Worm (Caenorhabditis elegans) whole organism, L3 larva: Measurements from ENCODE around the gene srh-145.
"Not testable (repeated sequence)": the region's sequence is repeated elsewhere in the genome, so short reads cannot be mapped to it uniquely, and the experiment has no call there.

Experiments used
- R02D3.7 ChIP-seq: fragments of 150-350 bp; optimal IDR thresholded peaks from 2 replicates; lab custom pipeline; 2014; ENCODE audit warnings: missing biosample characterization, missing genetic modification characterization
- aly-2 ChIP-seq: fragments of 150-350 bp; optimal IDR thresholded peaks from 2 replicates; lab custom pipeline; 2014; ENCODE audit warnings: missing biosample characterization, missing genetic modification characterization
- ama-1 ChIP-seq: fragments of 150-350 bp; optimal IDR thresholded peaks from 2 replicates; lab custom pipeline; 2018
- ceh-28 ChIP-seq: fragments of 150-350 bp; optimal IDR thresholded peaks from 2 replicates; lab custom pipeline; 2014; ENCODE audit warnings: missing biosample characterization, missing genetic modification reagents, missing genetic modification characterization
- ceh-9 ChIP-seq: sonication (generic microtip); optimal IDR thresholded peaks from 2 replicates; lab custom pipeline; 2018; ENCODE audit warnings: missing biosample characterization, missing genetic modification characterization
- daf-12 ChIP-seq: fragments of 150-350 bp; optimal IDR thresholded peaks from 2 replicates; lab custom pipeline; 2014; ENCODE audit warnings: missing biosample characterization, missing genetic modification reagents, missing genetic modification characterization
- egl-27 ChIP-seq: sonication (generic microtip); optimal IDR thresholded peaks from 4 replicates; lab custom pipeline; 2017; ENCODE audit warnings: missing biosample characterization, missing genetic modification reagents, missing genetic modification characterization
- egl-5 ChIP-seq: fragments of 150-350 bp; optimal IDR thresholded peaks from 2 replicates; lab custom pipeline; 2017; ENCODE audit warnings: missing biosample characterization, missing genetic modification reagents, missing genetic modification characterization, inconsistent platforms
- elt-2 ChIP-seq: sonication (generic microtip); optimal IDR thresholded peaks from 2 replicates; lab custom pipeline; 2016; ENCODE audit warnings: missing genetic modification reagents, mild to moderate bottlenecking, missing genetic modification characterization, missing compliant biosample characterization
- fkh-10 ChIP-seq: sonication (generic microtip); optimal IDR thresholded peaks from 2 replicates; lab custom pipeline; 2017; ENCODE audit warnings: missing biosample characterization, missing genetic modification reagents, missing genetic modification characterization
- fkh-2 ChIP-seq: fragments of 150-350 bp; optimal IDR thresholded peaks from 2 replicates; lab custom pipeline; 2014; ENCODE audit warnings: missing biosample characterization, missing genetic modification reagents, missing genetic modification characterization
- hmg-11 ChIP-seq: sonication (generic microtip); optimal IDR thresholded peaks from 2 replicates; lab custom pipeline; 2016; ENCODE audit warnings: missing genetic modification characterization, missing compliant biosample characterization
- jun-1 ChIP-seq: fragments of 150-350 bp; optimal IDR thresholded peaks from 2 replicates; lab custom pipeline; 2014; ENCODE audit warnings: missing biosample characterization, missing genetic modification reagents, missing genetic modification characterization
- lsy-12 ChIP-seq: sonication (generic microtip); optimal IDR thresholded peaks from 2 replicates; lab custom pipeline; 2016; ENCODE audit warnings: mild to moderate bottlenecking, missing genetic modification characterization, missing compliant biosample characterization
- mdl-1 ChIP-seq: fragments of 150-350 bp; optimal IDR thresholded peaks from 2 replicates; lab custom pipeline; 2014; ENCODE audit warnings: missing biosample characterization, missing genetic modification characterization
- mml-1 ChIP-seq: fragments of 150-350 bp; sonication (generic microtip); optimal IDR thresholded peaks from 3 replicates; lab custom pipeline; 2014; ENCODE audit warnings: missing biosample characterization, missing genetic modification characterization
- nhr-11 ChIP-seq: fragments of 150-350 bp; optimal IDR thresholded peaks from 2 replicates; lab custom pipeline; 2014; ENCODE audit warnings: missing biosample characterization, missing genetic modification characterization
- nhr-12 ChIP-seq: fragments of 150-350 bp; optimal IDR thresholded peaks from 2 replicates; lab custom pipeline; 2014; ENCODE audit warnings: missing biosample characterization, missing genetic modification characterization
- nhr-23 ChIP-seq: fragments of 150-350 bp; optimal IDR thresholded peaks from 2 replicates; lab custom pipeline; 2014; ENCODE audit warnings: missing biosample characterization, missing genetic modification reagents, missing genetic modification characterization
- nhr-25 ChIP-seq: sonication (generic microtip); optimal IDR thresholded peaks from 2 replicates; lab custom pipeline; 2017; ENCODE audit warnings: missing biosample characterization, missing genetic modification characterization
- nhr-28 ChIP-seq: fragments of 150-350 bp; optimal IDR thresholded peaks from 2 replicates; lab custom pipeline; 2014; ENCODE audit warnings: missing biosample characterization, missing genetic modification characterization
- nhr-43 ChIP-seq: sonication (generic microtip); optimal IDR thresholded peaks from 2 replicates; lab custom pipeline; 2016; ENCODE audit warnings: mild to moderate bottlenecking, missing genetic modification characterization, missing compliant biosample characterization; ENCODE audit not compliant: poor library complexity, severe bottlenecking
- nhr-67 ChIP-seq: fragments of 150-350 bp; optimal IDR thresholded peaks from 2 replicates; lab custom pipeline; 2014; ENCODE audit warnings: missing biosample characterization, missing genetic modification characterization
- nhr-76 ChIP-seq: fragments of 150-350 bp; sonication (generic microtip); optimal IDR thresholded peaks from 5 replicates; lab custom pipeline; 2014; ENCODE audit warnings: missing biosample characterization, missing genetic modification characterization
- pha-4 ChIP-seq: fragments of 150-350 bp; optimal IDR thresholded peaks from 2 replicates; lab custom pipeline; 2014; ENCODE audit warnings: missing biosample characterization, missing genetic modification reagents, missing genetic modification characterization
- pqm-1 ChIP-seq: fragments of 150-350 bp; optimal IDR thresholded peaks from 2 replicates; lab custom pipeline; 2017; ENCODE audit warnings: missing biosample characterization, missing genetic modification characterization, inconsistent platforms
- sea-2 ChIP-seq: fragments of 150-350 bp; sonication (generic microtip); optimal IDR thresholded peaks from 4 replicates; lab custom pipeline; 2014; ENCODE audit warnings: missing biosample characterization, missing genetic modification reagents, missing genetic modification characterization
- tbx-2 ChIP-seq: sonication (generic microtip); optimal IDR thresholded peaks from 2 replicates; lab custom pipeline; 2016; ENCODE audit warnings: mild to moderate bottlenecking, missing genetic modification characterization, missing compliant biosample characterization
- unc-39 ChIP-seq: sonication (generic microtip); optimal IDR thresholded peaks from 4 replicates; lab custom pipeline; 2017; ENCODE audit warnings: missing biosample characterization, missing genetic modification characterization
- unc-62 ChIP-seq: fragments of 150-350 bp; sonication (generic microtip); optimal IDR thresholded peaks from 4 replicates; lab custom pipeline; 2014; ENCODE audit warnings: missing biosample characterization, missing genetic modification reagents, missing genetic modification characterization
- zag-1 ChIP-seq: fragments of 150-350 bp; optimal IDR thresholded peaks from 2 replicates; lab custom pipeline; 2014; ENCODE audit warnings: missing biosample characterization, missing genetic modification characterization
- ztf-11 ChIP-seq: fragments of 150-350 bp; optimal IDR thresholded peaks from 2 replicates; lab custom pipeline; 2014; ENCODE audit warnings: missing biosample characterization, missing genetic modification characterization
- ztf-4 ChIP-seq: fragments of 150-350 bp; optimal IDR thresholded peaks from 2 replicates; lab custom pipeline; 2014; ENCODE audit warnings: missing biosample characterization, missing genetic modification characterization

srh-145 gene

DNA sequence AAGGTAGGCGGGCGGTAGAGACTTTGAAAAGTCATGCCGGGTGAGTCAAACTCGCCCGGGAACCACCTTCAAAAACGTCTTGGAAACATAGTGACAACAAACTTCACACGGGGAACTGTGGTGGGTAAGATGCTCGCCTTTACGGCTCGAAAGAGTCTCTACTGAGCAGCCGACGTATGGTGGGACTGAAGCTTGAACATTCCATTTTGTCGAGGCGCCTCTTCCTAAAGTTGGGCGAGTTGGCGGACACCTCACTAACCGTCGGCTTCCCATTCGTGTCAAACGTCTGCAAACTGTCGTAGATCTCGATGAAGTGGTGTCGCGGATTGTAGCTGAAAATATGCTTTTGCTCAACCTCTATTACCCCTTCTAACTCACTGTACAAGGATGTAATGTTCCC, 27.6 kb upstream of the srh-145 start:
- TF ChIP-seq nhr-23: no peak
- TF ChIP-seq daf-12 (tag; lab: Kevin White, UChicago): no peak
- no peak for TF ChIP-seq nhr-28 (tag; lab: Kevin White, UChicago)
- TF ChIP-seq ama-1 (lab: Kevin White, UChicago): no peak

ce11 chrV:16383729-16384128, 26.8 kb upstream of the srh-145 start, which contains the start of gene F13A7.7:
Gene F13A7.7, minus strand, starts transcription at chrV:16383829.
- TF ChIP-seq nhr-12; unc-39 (tag; lab: Kevin White, UChicago); fkh-10 (GFP tag; lab: Kevin White, UChicago): not testable (repeated sequence)

- TF ChIP-seq aly-2 (no peak), pha-4 (tag; lab: Kevin White, UChicago) (no peak), mdl-1 (no peak), mml-1 (tag; lab: Kevin White, UChicago) (no peak), egl-5 (tag; lab: Kevin White, UChicago) (no peak), ama-1 (lab: Kevin White, UChicago) (no peak), nhr-67 (tag; lab: Kevin White, UChicago) (no peak), ztf-4 (no peak), ceh-9 (tag; lab: Kevin White, UChicago) (no peak), zag-1 (tag; lab: Kevin White, UChicago) (no peak), nhr-25 (tag; lab: Kevin White, UChicago) (no peak), egl-27 (tag; lab: Kevin White, UChicago) (no peak), fkh-10 (GFP tag; lab: Kevin White, UChicago) (no peak), ztf-11 (tag; lab: Kevin White, UChicago) (no peak), sea-2 (GFP tag; lab: Kevin White, UChicago) (no peak), ceh-28 (tag; lab: Kevin White, UChicago) (no peak), nhr-12 (no peak), jun-1 (tag; lab: Kevin White, UChicago) (no peak), R02D3.7 (tag; lab: Kevin White, UChicago) (no peak)
Measured at ce11 chrV:16388268-16388667, 22.2 kb upstream of the srh-145 start, which contains the start of gene sri-65. Gene sri-65, minus strand, starts transcription at chrV:16388368.

DNA sequence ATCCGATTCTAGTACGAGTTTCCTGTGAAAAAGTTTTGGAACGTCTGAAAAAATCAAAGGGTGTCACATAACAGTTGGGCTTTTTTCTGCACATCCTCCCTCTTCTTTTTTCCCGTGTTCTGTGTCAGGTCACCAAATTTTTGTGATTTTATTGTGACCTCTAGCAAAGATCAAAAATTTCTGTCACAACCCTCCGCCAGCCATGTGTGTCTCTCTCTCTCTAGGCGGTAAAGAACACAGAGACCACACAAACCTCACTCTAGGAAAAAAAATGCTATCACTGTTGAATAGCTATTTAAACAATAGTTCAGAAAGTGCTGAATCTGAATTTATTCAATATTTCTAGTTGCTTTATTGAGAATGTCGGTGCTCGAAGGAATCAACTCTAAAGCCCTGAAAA, 19.9 kb upstream of the srh-145 start, which contains the start of gene gst-44:
Gene gst-44 (plus strand): TSS at position 237 of the 400 bp plus-strand sequence.
- no peak for TF ChIP-seq R02D3.7 (tag; lab: Kevin White, UChicago)
- peak; percentile 39 for TF ChIP-seq elt-2 (tag; lab: Kevin White, UChicago)
- no peak for TF ChIP-seq nhr-76 (tag; lab: Kevin White, UChicago)
- peak; percentile 30 for TF ChIP-seq pqm-1 (tag; lab: Kevin White, UChicago)
- TF ChIP-seq sea-2 (GFP tag; lab: Kevin White, UChicago): no peak

- TF ChIP-seq egl-27 (tag; lab: Kevin White, UChicago) (no peak), ztf-11 (tag; lab: Kevin White, UChicago) (no peak), jun-1 (tag; lab: Kevin White, UChicago) (no peak), hmg-11 (tag; lab: Kevin White, UChicago) (no peak), ceh-28 (tag; lab: Kevin White, UChicago) (no peak), lsy-12 (no peak), ztf-4 (no peak), pha-4 (tag; lab: Kevin White, UChicago) (no peak), mml-1 (tag; lab: Kevin White, UChicago) (no peak), R02D3.7 (tag; lab: Kevin White, UChicago) (no peak), elt-2 (tag; lab: Kevin White, UChicago) (no peak), nhr-43 (tag; lab: Kevin White, UChicago) (no peak), fkh-2 (tag; lab: Kevin White, UChicago) (no peak)
Measured at ce11 chrV:16393728-16394127, 16.8 kb upstream of the srh-145 start, which contains the start of gene srd-63. Gene srd-63, minus strand, starts transcription at chrV:16393828.

- TF ChIP-seq daf-12 (tag; lab: Kevin White, UChicago): no peak
- TF ChIP-seq tbx-2 (tag; lab: Kevin White, UChicago): no peak
- no peak for TF ChIP-seq nhr-11 (tag; lab: Kevin White, UChicago)
- no peak for TF ChIP-seq unc-62 (GFP tag; lab: Kevin White, UChicago)
- no peak for TF ChIP-seq sea-2 (GFP tag; lab: Kevin White, UChicago)
- peak; percentile 8 for TF ChIP-seq ceh-28 (tag; lab: Kevin White, UChicago)
- peak; percentile 1 for TF ChIP-seq hmg-11 (tag; lab: Kevin White, UChicago)
- no peak for TF ChIP-seq nhr-43 (tag; lab: Kevin White, UChicago)
- no peak for TF ChIP-seq mdl-1
- TF ChIP-seq pqm-1 (tag; lab: Kevin White, UChicago): peak; percentile 86
- TF ChIP-seq pha-4 (tag; lab: Kevin White, UChicago): peak; percentile 46
- TF ChIP-seq fkh-2 (tag; lab: Kevin White, UChicago): no peak
- TF ChIP-seq jun-1 (tag; lab: Kevin White, UChicago): peak; percentile 36
- no peak for TF ChIP-seq ztf-4
- peak; percentile 74 for TF ChIP-seq elt-2 (tag; lab: Kevin White, UChicago)
- no peak for TF ChIP-seq R02D3.7 (tag; lab: Kevin White, UChicago)
- no peak for TF ChIP-seq lsy-12
- peak; percentile 23 for TF ChIP-seq nhr-23
- TF ChIP-seq nhr-76 (tag; lab: Kevin White, UChicago): no peak
- no peak for TF ChIP-seq nhr-67 (tag; lab: Kevin White, UChicago)
- no peak for TF ChIP-seq fkh-10 (GFP tag; lab: Kevin White, UChicago)
- no peak for TF ChIP-seq ama-1 (lab: Kevin White, UChicago)
Measured at ce11 chrV:16395131-16395530, 15.4 kb upstream of the srh-145 start, which contains the start of gene F13A7.11. Gene F13A7.11, minus strand, starts transcription at chrV:16395304.
